Fruit fly (Drosophila melanogaster): Measurements from ENCODE around the gene p115.

Gene p115

DNA sequence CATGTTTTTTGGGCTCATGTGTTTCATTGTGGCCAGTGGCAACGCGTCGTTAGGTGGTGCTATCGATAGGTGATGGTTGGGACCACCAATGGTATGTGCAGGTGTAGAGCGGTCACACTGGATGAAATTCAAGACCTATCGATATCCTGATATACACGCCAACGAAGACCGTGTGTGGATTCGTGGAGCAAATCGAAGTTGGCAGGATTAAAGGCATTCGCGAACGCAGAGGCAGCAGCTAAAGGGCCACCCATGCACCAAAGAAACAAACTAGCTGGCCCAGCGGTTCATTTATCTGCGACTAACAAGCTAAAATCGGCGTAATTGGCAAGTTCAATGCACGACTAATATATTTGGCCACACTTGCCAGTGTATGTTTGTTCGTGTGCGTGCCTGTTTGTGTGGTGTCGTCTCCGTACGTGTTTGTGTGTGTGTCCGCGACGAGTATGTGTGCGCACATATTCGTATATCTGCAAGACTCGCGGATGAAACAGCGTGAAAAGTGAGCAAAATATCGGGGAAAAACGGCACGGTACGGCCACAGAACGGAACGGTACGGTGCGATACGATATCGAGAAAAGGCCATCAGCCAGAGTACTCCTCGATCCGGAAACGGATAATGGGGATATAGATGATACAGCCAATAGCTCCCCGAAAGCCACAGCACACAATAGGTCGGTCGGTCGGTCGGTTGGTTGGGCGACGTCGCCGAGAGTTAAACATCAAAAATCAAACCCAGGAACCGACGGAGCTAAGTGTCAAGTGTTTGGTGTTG, 42.2 kb downstream of the p115 start, which contains the start of gene Ubr3:
TSS of gene Ubr3 (plus strand) at position 99 of the 775 bp plus-strand sequence.
- TF ChIP-seq CTCF (optimal IDR thresholded peaks at IDR 0.05) (no peak), CG8478 (optimal IDR thresholded peaks at IDR 0.05) (no peak)

DNA sequence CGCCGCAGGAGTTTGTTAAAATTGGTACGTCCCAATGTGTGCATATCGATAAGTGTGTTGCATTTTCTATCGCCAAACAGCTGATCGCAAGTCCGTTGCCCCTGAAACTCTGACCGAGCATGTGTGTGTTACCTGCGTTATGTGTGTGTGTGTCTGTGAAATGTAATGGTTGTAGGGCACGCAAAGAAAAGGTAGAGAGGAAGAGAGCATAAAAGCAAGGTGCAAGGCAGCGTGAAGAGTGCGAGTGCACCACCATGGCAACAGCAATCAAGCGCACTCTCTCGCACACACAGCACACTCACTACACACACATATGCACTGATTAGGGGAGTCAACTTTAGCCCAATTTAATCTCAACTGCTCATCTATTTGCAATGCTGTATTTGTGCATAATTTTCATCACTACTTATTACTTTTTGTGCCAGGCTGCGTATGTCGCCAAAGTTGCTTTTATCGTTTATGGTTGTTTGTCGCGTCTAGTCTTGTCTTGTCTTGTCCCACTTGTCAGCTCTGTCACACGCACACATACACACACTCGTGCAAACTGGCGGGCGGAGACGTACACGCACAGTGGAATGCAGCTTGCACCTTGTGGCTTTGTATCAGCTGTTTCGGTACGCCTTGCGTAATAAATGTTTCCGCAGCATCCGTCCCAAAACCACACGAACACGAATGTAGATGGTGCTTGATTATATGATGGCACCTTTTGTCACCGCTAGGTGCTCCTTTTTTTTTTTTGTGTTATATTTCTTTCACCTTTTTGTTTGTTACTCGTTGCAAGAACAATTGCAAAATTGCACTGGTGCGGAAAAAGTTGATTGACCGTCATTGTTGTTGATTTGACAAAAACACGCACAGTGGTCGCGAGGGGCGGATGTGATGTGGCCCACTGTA, 44.0 kb downstream of the p115 start:
- no peak for TF ChIP-seq CTCF (optimal IDR thresholded peaks at IDR 0.05)
- TF ChIP-seq CG8478 (optimal IDR thresholded peaks at IDR 0.05), result no peak

DNA sequence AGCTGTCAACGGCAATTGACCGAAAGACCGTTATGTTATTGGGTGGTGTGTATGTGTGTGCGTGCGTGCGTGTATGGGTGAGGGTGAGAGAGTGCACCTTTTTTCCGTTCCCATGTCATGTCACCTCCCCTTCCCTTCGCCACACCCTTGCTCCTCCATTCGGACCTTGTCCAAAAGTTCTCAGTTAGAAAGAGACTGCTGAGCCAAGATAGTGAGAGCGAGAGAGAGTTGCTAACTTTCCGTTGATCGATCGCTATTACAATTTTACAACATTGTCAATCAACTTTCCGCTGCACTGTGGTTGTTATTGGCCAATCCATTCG, 44.6 kb downstream of the p115 start:
- TF ChIP-seq CTCF (optimal IDR thresholded peaks at IDR 0.05) (no peak), CG8478 (optimal IDR thresholded peaks at IDR 0.05) (no peak)

DNA sequence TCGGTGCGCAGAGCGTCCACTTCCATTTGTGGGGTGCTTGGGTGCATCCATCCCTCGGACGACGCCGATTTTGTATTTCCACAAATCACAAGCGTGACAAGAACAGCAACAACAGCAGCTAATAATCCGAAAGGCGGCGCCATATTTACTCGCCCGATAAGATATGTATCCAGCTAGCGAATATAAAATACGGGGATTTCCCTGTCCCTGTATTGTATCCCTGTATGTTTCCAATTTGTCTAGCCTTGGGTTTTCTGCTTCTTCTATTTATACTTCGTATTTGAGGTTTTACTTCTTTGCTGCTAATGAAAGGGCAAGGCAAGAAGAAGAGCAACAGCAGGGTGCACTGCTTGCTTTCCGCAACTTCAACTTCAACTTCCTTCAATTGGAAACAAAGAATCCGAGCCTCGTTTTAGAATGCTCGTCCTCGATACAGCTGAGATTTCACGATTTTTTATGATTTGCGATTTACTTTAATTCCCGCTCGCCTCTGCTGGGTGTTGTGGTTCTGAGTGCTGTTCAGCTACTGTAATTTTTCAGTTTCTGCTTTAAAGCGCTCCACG, 50.4 kb downstream of the p115 start:
- TF ChIP-seq CTCF (optimal IDR thresholded peaks at IDR 0.05), result no peak
- no peak for TF ChIP-seq CG8478 (optimal IDR thresholded peaks at IDR 0.05)

DNA sequence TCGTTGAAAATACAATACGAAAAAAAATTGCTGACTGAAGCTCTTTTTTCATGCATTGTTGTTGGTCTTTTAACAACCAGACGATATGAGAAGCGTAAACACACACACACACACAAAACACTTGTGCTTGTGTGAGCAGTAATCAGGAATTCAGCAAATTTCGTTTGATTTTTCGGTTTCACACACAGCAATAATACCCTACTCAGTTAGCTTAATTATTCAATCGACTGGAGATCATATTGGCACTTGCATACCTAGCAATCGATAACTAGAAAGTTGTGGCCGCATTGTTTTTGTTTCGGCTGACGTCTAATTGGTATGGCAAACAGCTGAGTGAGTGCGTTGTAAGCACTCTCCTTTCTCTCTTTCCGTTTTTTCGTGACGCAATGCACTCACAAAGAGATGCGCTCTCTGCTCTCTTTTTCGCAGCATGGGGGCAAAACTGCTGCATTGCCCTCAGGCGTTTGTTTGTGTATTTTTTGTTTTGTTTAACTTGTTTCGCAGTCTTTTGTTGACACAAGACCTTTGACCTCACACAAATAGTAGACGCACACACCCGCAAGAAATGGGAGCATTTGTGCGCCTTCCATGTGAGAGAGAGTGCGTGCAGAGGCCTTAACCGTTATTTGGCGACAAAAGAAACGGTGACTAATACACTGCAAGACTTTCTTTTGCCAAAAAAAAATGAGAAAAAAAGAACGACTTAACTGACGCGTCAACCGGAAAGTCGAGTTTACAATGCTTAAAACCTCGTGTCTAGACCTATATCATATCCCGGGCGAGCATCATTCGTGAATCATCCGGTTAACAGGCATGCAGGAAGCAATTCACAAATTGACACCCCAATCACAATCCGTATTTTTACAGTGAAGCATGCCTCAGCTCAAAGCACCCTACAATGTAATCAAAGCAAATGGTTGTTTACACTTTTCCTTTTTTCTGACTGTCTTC, 51.2 kb downstream of the p115 start:
- TF ChIP-seq CTCF (optimal IDR thresholded peaks at IDR 0.05), result no peak
- no peak for TF ChIP-seq CG8478 (optimal IDR thresholded peaks at IDR 0.05)
